Worm (Caenorhabditis elegans) whole organism, midembryonic: ENCODE data around the gene spp-18.

Source experiments
- T22C8.4 ChIP-seq: fragments of 200-800 bp; sonication (Bioruptor generic); IDR thresholded peaks from 2 replicates; pipeline ENCODE4 v1.3.6; 2022; ENCODE audit warnings: missing genetic modification characterization, missing compliant biosample characterization
- cog-1 ChIP-seq: sonication (generic microtip); optimal IDR thresholded peaks from 2 replicates; lab custom pipeline; 2016; ENCODE audit warnings: missing genetic modification characterization, missing compliant biosample characterization
- flt-1 ChIP-seq: fragments of 200-800 bp; sonication (Bioruptor generic); IDR thresholded peaks from 2 replicates; pipeline ENCODE4 v1.3.6; 2022; ENCODE audit warnings: missing genetic modification characterization, missing compliant biosample characterization
- tab-1 ChIP-seq: fragments of 200-800 bp; sonication (Bioruptor generic); IDR thresholded peaks from 2 replicates; pipeline ENCODE4 v1.3.6; 2022; ENCODE audit warnings: missing genetic modification characterization, missing compliant biosample characterization

ce11 chrIV:9624977-9625376 lies 31.5 kb downstream of the spp-18 start, which contains the start of gene W09C2.10:
- TF ChIP-seq tab-1 (GFP tag; lab: Robert Waterston, UW) (no peak), flt-1 (no peak), cog-1 (tag; lab: Kevin White, UChicago) (no peak), T22C8.4 (GFP tag; lab: Robert Waterston, UW) (no peak)
